Worm (Caenorhabditis elegans) whole organism, L4/young adult: ENCODE measurements around the gene C01G10.18.
"Not testable (repeated sequence)": the region's sequence is repeated elsewhere in the genome, so short reads cannot be mapped to it uniquely, and the experiment has no call there.

Experiments
- W03F9.2 ChIP-seq: fragments of 150-350 bp; optimal IDR thresholded peaks from 2 replicates; lab custom pipeline; 2014; ENCODE audit warnings: missing biosample characterization, missing genetic modification characterization
- dao-5 ChIP-seq: sonication (generic microtip); optimal IDR thresholded peaks from 2 replicates; lab custom pipeline; 2016; ENCODE audit warnings: missing genotype, missing genetic modification characterization, moderate library complexity, missing compliant biosample characterization
- him-1 ChIP-seq: sonication (generic microtip); optimal IDR thresholded peaks from 2 replicates; lab custom pipeline; 2016; ENCODE audit warnings: missing genotype, missing genetic modification reagents, missing genetic modification characterization, missing compliant biosample characterization

C01G10.18 gene

ce11 chrV:15088613-15089012 is at the start of gene C01G10.18:
TSS of gene C01G10.18 (minus strand) at chrV:15088713.
- TF ChIP-seq W03F9.2, result no peak
- TF ChIP-seq dao-5 (tag; lab: Kevin White, UChicago), result no peak
- TF ChIP-seq him-1 (tag; lab: Kevin White, UChicago), result no peak

ce11 chrV:15136772-15137171 is 48.3 kb upstream of the C01G10.18 start, which contains the start of gene aipl-1:
TSS of gene aipl-1 (minus strand) at chrV:15136801.
- TF ChIP-seq W03F9.2 (peak; percentile 65), him-1 (tag; lab: Kevin White, UChicago) (no peak), dao-5 (tag; lab: Kevin White, UChicago) (no peak)

ce11 chrV:15133812-15134211 is 45.3 kb upstream of the C01G10.18 start:
- no peak for TF ChIP-seq W03F9.2
- no peak for TF ChIP-seq dao-5 (tag; lab: Kevin White, UChicago)
- TF ChIP-seq him-1 (tag; lab: Kevin White, UChicago), result no peak

ce11 chrV:15132423-15132822 is 43.9 kb upstream of the C01G10.18 start, which contains the start of gene str-171:
TSS of gene str-171 (minus strand) at chrV:15132523.
- TF ChIP-seq dao-5 (tag; lab: Kevin White, UChicago), result no peak
- no peak for TF ChIP-seq W03F9.2
- no peak for TF ChIP-seq him-1 (tag; lab: Kevin White, UChicago)

- TF ChIP-seq him-1 (tag; lab: Kevin White, UChicago), result no peak
- TF ChIP-seq dao-5 (tag; lab: Kevin White, UChicago), result no peak
- no peak for TF ChIP-seq W03F9.2
These were observed 39.4 kb upstream of the C01G10.18 start, which contains the start of gene srr-7 for ce11 chrV:15127955-15128354. TSS of gene srr-7 (plus strand) at chrV:15128255.

- no peak for TF ChIP-seq him-1 (tag; lab: Kevin White, UChicago)
- TF ChIP-seq dao-5 (tag; lab: Kevin White, UChicago), result no peak
- TF ChIP-seq W03F9.2, result no peak
These were observed 38.9 kb upstream of the C01G10.18 start, which contains the start of gene srj-27 for ce11 chrV:15127413-15127812. TSS of gene srj-27 (minus strand) at chrV:15127513.

ce11 chrV:15125162-15125561 is 36.6 kb upstream of the C01G10.18 start, which contains the start of gene ugt-30:
TSS of gene ugt-30 (minus strand) at chrV:15125262.
- not testable (repeated sequence) for TF ChIP-seq dao-5 (tag; lab: Kevin White, UChicago); W03F9.2; him-1 (tag; lab: Kevin White, UChicago)

ce11 chrV:15119517-15119916 is 31.0 kb upstream of the C01G10.18 start, which contains the start of gene flor-1:
TSS of gene flor-1 (minus strand) at chrV:15119617.
- TF ChIP-seq W03F9.2 (no peak), dao-5 (tag; lab: Kevin White, UChicago) (no peak), him-1 (tag; lab: Kevin White, UChicago) (no peak)

- not testable (repeated sequence) for TF ChIP-seq dao-5 (tag; lab: Kevin White, UChicago); W03F9.2; him-1 (tag; lab: Kevin White, UChicago)
These were observed 27.5 kb upstream of the C01G10.18 start, which contains the start of gene T01G5.8 for ce11 chrV:15115968-15116367. TSS of gene T01G5.8 (plus strand) at chrV:15116268.

ce11 chrV:15113992-15114391 is 25.5 kb upstream of the C01G10.18 start, which contains the start of gene T01G5.6:
TSS of gene T01G5.6 (minus strand) at chrV:15114092.
- TF ChIP-seq dao-5 (tag; lab: Kevin White, UChicago) (no peak), him-1 (tag; lab: Kevin White, UChicago) (no peak), W03F9.2 (no peak)

- TF ChIP-seq W03F9.2 (no peak), dao-5 (tag; lab: Kevin White, UChicago) (no peak), him-1 (tag; lab: Kevin White, UChicago) (no peak)
These were observed 23.1 kb upstream of the C01G10.18 start, which contains the start of gene T01G5.7 for ce11 chrV:15111660-15112059. TSS of gene T01G5.7 (plus strand) at chrV:15111960.

- TF ChIP-seq W03F9.2 (no peak), dao-5 (tag; lab: Kevin White, UChicago) (no peak), him-1 (tag; lab: Kevin White, UChicago) (no peak)
These were observed 20.7 kb upstream of the C01G10.18 start, which contains the start of gene Y75B12A.2 for ce11 chrV:15109260-15109659. TSS of gene Y75B12A.2 (plus strand) at chrV:15109560.

- not testable (repeated sequence) for TF ChIP-seq dao-5 (tag; lab: Kevin White, UChicago); W03F9.2; him-1 (tag; lab: Kevin White, UChicago)
These were observed 17.5 kb upstream of the C01G10.18 start, which contains the start of gene C01G10.14 for ce11 chrV:15105893-15106598. TSS of gene C01G10.14 (minus strand) at chrV:15105943.

ce11 chrV:15099447-15099846 is 10.9 kb upstream of the C01G10.18 start, which contains the start of gene C01G10.1:
TSS of gene C01G10.1 (plus strand) at chrV:15099747.
- TF ChIP-seq W03F9.2 (no peak), him-1 (tag; lab: Kevin White, UChicago) (no peak), dao-5 (tag; lab: Kevin White, UChicago) (no peak)
